Fruit fly (Drosophila melanogaster) whole organism, pupa: ENCODE measurements around the gene CG33521.
A peak's percentile ranks its signal among the peaks of the same experiment; 100 is the strongest.

Source experiments
- CG10348 ChIP-seq: fragments of 200-800 bp; sonication (Bioruptor generic); IDR thresholded peaks from 2 replicates; pipeline ENCODE4 v1.3.6; 2022; ENCODE audit warnings: missing biosample characterization, missing genetic modification characterization
- CG12605 ChIP-seq: fragments of 200-800 bp; sonication (Bioruptor generic); IDR thresholded peaks from 2 replicates; pipeline ENCODE4 v1.3.6; 2022; ENCODE audit warnings: missing biosample characterization, missing genetic modification characterization
- CG17806 ChIP-seq: fragments of 200-800 bp; sonication (Bioruptor generic); optimal IDR thresholded peaks from 2 replicates; lab custom pipeline; 2018; ENCODE audit warnings: missing biosample characterization, mild to moderate bottlenecking, missing genetic modification characterization, moderate library complexity
- CG9948 ChIP-seq: fragments of 200-800 bp; sonication (Bioruptor generic); optimal IDR thresholded peaks from 2 replicates; lab custom pipeline; 2018; ENCODE audit warnings: missing biosample characterization, mild to moderate bottlenecking, missing genetic modification characterization, moderate library complexity
- EcR ChIP-seq: fragments of 200-800 bp; sonication (Bioruptor generic); optimal IDR thresholded peaks from 3 replicates; lab custom pipeline; 2019; ENCODE audit warnings: missing biosample characterization, missing genetic modification characterization, mild to moderate bottlenecking, moderate library complexity, missing genetic modification reagents
- Snoo ChIP-seq: fragments of 200-800 bp; sonication (Bioruptor generic); optimal IDR thresholded peaks from 3 replicates; lab custom pipeline; 2017; ENCODE audit warnings: missing biosample characterization, mild to moderate bottlenecking, missing genetic modification characterization, inconsistent platforms
- fd96Ca ChIP-seq: fragments of 200-800 bp; sonication (Bioruptor generic); IDR thresholded peaks from 3 replicates; pipeline ENCODE4 v1.3.6; 2022; ENCODE audit warnings: missing biosample characterization, missing genetic modification characterization
- gl ChIP-seq: fragments of 200-800 bp; sonication (Bioruptor generic); optimal IDR thresholded peaks from 2 replicates; lab custom pipeline; 2018; ENCODE audit warnings: missing biosample characterization, mild to moderate bottlenecking, missing genetic modification characterization

DNA sequence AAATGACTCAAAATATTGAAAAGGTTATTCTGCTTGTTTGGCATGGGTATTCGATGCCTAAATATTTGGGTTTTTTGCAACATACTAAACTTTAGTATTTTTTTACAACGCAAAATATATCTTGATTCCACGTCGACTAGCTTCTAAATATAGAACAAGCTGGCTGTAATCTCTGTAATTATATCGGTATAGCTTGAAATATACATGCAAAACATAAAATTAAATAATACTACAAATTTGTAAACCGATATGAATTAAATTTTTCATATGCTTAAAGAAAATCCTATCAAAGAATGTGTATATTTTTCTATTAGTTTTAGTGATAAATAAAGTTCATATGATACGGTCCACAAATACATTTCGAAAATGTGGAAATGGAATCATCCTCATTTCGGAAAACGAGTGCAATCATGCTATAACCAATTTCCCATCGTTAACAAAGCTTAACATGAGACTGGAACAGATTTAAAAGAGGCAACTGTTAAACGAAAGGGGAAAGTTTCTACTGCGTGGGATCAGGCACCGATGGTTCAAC is 3.9 kb upstream of the CG33521 start, which contains the start of gene pho:
- no peak for TF ChIP-seq gl (tag; lab: Kevin White, UChicago)
- peak; percentile 28 for TF ChIP-seq Snoo (tag; lab: Kevin White, UChicago)
- no peak for TF ChIP-seq CG17806 (tag; lab: Kevin White, UChicago)
- TF ChIP-seq CG12605 = no peak
- TF ChIP-seq CG9948 (tag; lab: Kevin White, UChicago) = no peak
- no peak for TF ChIP-seq fd96Ca
- TF ChIP-seq CG10348 (GFP tag; lab: Robert Waterston, UW) = no peak
- TF ChIP-seq EcR (GFP tag; lab: Kevin White, UChicago) = no peak
